Worm (Caenorhabditis elegans) whole organism, young adult: Measurements from ENCODE around the gene srh-181.

ENCODE experiments used
- B0336.3 ChIP-seq: fragments of 200-800 bp; sonication (Bioruptor generic); IDR thresholded peaks from 2 replicates; pipeline ENCODE4 v1.3.6; 2022; ENCODE audit warnings: missing genetic modification characterization, missing compliant biosample characterization
- F37B4.10 ChIP-seq: fragments of 200-800 bp; sonication (Bioruptor generic); IDR thresholded peaks from 2 replicates; pipeline ENCODE4 v1.3.6; 2022; ENCODE audit warnings: missing genetic modification characterization, missing compliant biosample characterization
- F55B11.4 ChIP-seq: sonication (generic microtip); optimal IDR thresholded peaks from 2 replicates; lab custom pipeline; 2016; ENCODE audit warnings: missing compliant biosample characterization, missing genetic modification characterization, borderline replicate concordance; ENCODE audit not compliant: insufficient read depth
- K11D2.4 ChIP-seq: fragments of 200-800 bp; sonication (Bioruptor generic); IDR thresholded peaks from 2 replicates; pipeline ENCODE4 v1.3.6; 2022; ENCODE audit warnings: missing genetic modification reagents, missing genetic modification characterization, missing compliant biosample characterization
- K12H6.12 ChIP-seq: fragments of 200-800 bp; sonication (Bioruptor generic); optimal IDR thresholded peaks from 2 replicates; lab custom pipeline; 2018; ENCODE audit warnings: mild to moderate bottlenecking, missing genetic modification characterization, missing compliant biosample characterization
- Y53G8AR.9 ChIP-seq: fragments of 200-800 bp; sonication (Bioruptor generic); conservative IDR thresholded peaks from 2 replicates; pipeline ENCODE4 v1.3.6; 2022; ENCODE audit warnings: missing genetic modification reagents, missing genetic modification characterization, missing compliant biosample characterization
- Y56A3A.18 ChIP-seq: fragments of 200-800 bp; sonication (Bioruptor generic); IDR thresholded peaks from 2 replicates; pipeline ENCODE4 v1.3.6; 2022; ENCODE audit warnings: missing genetic modification reagents, missing genetic modification characterization, missing compliant biosample characterization
- ZK185.1 ChIP-seq: sonication (generic microtip); optimal IDR thresholded peaks from 2 replicates; lab custom pipeline; 2016; ENCODE audit warnings: mild to moderate bottlenecking, missing genetic modification characterization, missing compliant biosample characterization; ENCODE audit not compliant: poor library complexity, severe bottlenecking
- ama-1 ChIP-seq, 3 experiments: fragments of 150-350 bp in 1 of 3; sonication (generic microtip) in 2 of 3; optimal IDR thresholded peaks; 2 replicates each; lab custom pipeline; 2014 to 2018; ENCODE audit warnings: missing biosample characterization in 2 of 3, missing genetic modification characterization in 2 of 3, missing genetic modification reagents in 2 of 3
- bed-1 ChIP-seq: fragments of 200-800 bp; sonication (Bioruptor generic); IDR thresholded peaks from 2 replicates; pipeline ENCODE4 v1.3.6; 2022; ENCODE audit warnings: missing genetic modification reagents, missing genetic modification characterization, missing compliant biosample characterization
- ceh-27 ChIP-seq: fragments of 200-800 bp; sonication (Bioruptor generic); optimal IDR thresholded peaks from 2 replicates; lab custom pipeline; 2018; ENCODE audit warnings: mild to moderate bottlenecking, missing genetic modification characterization, moderate library complexity, missing compliant biosample characterization
- ceh-79 ChIP-seq: sonication (generic microtip); optimal IDR thresholded peaks from 2 replicates; lab custom pipeline; 2017; ENCODE audit warnings: mild to moderate bottlenecking, missing genetic modification characterization, missing compliant biosample characterization
- dox-1 ChIP-seq: fragments of 200-800 bp; sonication (Bioruptor generic); IDR thresholded peaks from 2 replicates; pipeline ENCODE4 v1.3.6; 2022; ENCODE audit warnings: missing genetic modification reagents, missing genetic modification characterization, missing compliant biosample characterization
- egl-44 ChIP-seq: fragments of 200-800 bp; sonication (Bioruptor generic); IDR thresholded peaks from 2 replicates; pipeline ENCODE4 v1.3.6; 2022; ENCODE audit warnings: missing genetic modification reagents, missing genetic modification characterization, missing compliant biosample characterization
- fkh-3 ChIP-seq: sonication (generic microtip); optimal IDR thresholded peaks from 2 replicates; lab custom pipeline; 2016; ENCODE audit warnings: mild to moderate bottlenecking, missing genetic modification characterization, missing compliant biosample characterization
- hsf-1 ChIP-seq: fragments of 200-800 bp; sonication (Bioruptor generic); IDR thresholded peaks from 2 replicates; pipeline ENCODE4 v1.3.6; 2022; ENCODE audit warnings: missing genetic modification reagents, missing genetic modification characterization, missing compliant biosample characterization
- lin-40 ChIP-seq: sonication (generic microtip); optimal IDR thresholded peaks from 2 replicates; lab custom pipeline; 2016; ENCODE audit warnings: missing genetic modification characterization, mild to moderate bottlenecking, missing compliant biosample characterization, missing genotype, missing genetic modification reagents
- lin-54 ChIP-seq: fragments of 200-800 bp; sonication (Bioruptor generic); optimal IDR thresholded peaks from 2 replicates; lab custom pipeline; 2018; ENCODE audit warnings: mild to moderate bottlenecking, missing genetic modification characterization, missing compliant biosample characterization
- lsy-27 ChIP-seq: sonication (generic microtip); optimal IDR thresholded peaks from 2 replicates; lab custom pipeline; 2017; ENCODE audit warnings: missing genetic modification characterization, mild to moderate bottlenecking, missing compliant biosample characterization, antibody characterized with exemption, missing genotype, borderline replicate concordance; ENCODE audit not compliant: insufficient read depth
- madf-3 ChIP-seq: fragments of 200-800 bp; sonication (Bioruptor generic); IDR thresholded peaks from 2 replicates; pipeline ENCODE4 v1.3.6; 2022; ENCODE audit warnings: missing genetic modification reagents, missing genetic modification characterization, missing compliant biosample characterization
- mcd-1 ChIP-seq: fragments of 200-800 bp; sonication (Bioruptor generic); IDR thresholded peaks from 2 replicates; pipeline ENCODE4 v1.3.6; 2022; ENCODE audit warnings: missing genetic modification reagents, missing genetic modification characterization, missing compliant biosample characterization
- nhr-27 ChIP-seq: fragments of 200-800 bp; sonication (Bioruptor generic); optimal IDR thresholded peaks from 2 replicates; lab custom pipeline; 2018; ENCODE audit warnings: mild to moderate bottlenecking, missing genetic modification characterization, moderate library complexity, missing compliant biosample characterization
- nhr-80 ChIP-seq: sonication (generic microtip); optimal IDR thresholded peaks from 2 replicates; lab custom pipeline; 2016; ENCODE audit warnings: missing genetic modification characterization, missing compliant biosample characterization
- rcor-1 ChIP-seq: fragments of 200-800 bp; sonication (Bioruptor generic); IDR thresholded peaks from 2 replicates; pipeline ENCODE4 v1.3.6; 2022; ENCODE audit warnings: missing genetic modification reagents, missing genetic modification characterization, missing compliant biosample characterization
- somi-1 ChIP-seq: fragments of 200-800 bp; sonication (Bioruptor generic); optimal IDR thresholded peaks from 2 replicates; lab custom pipeline; 2018; ENCODE audit warnings: mild to moderate bottlenecking, missing genetic modification characterization, missing compliant biosample characterization
- tbp1 ChIP-seq: fragments of 200-800 bp; sonication (Bioruptor generic); optimal IDR thresholded peaks from 2 replicates; lab custom pipeline; 2018; ENCODE audit warnings: mild to moderate bottlenecking, missing genetic modification characterization, missing compliant biosample characterization
- unc-130 ChIP-seq: sonication (generic microtip); optimal IDR thresholded peaks from 2 replicates; lab custom pipeline; 2016; ENCODE audit warnings: missing genetic modification reagents, missing genetic modification characterization, missing compliant biosample characterization
- ztf-26 ChIP-seq: sonication (generic microtip); optimal IDR thresholded peaks from 2 replicates; lab custom pipeline; 2017; ENCODE audit warnings: missing genetic modification characterization, missing compliant biosample characterization
- ztf-28 ChIP-seq: fragments of 200-800 bp; sonication (Bioruptor generic); IDR thresholded peaks from 2 replicates; pipeline ENCODE4 v1.3.6; 2022; ENCODE audit warnings: missing genetic modification reagents, missing genetic modification characterization, missing compliant biosample characterization

The srh-181 gene

ce11 chrV:18456574-18456973 lies 17.7 kb upstream of the srh-181 start, which contains the start of gene ZK228.10:
Gene ZK228.10 (plus strand): TSS chrV:18456874.
- TF ChIP-seq ztf-28 (GFP tag; lab: Robert Waterston, UW) (no peak), Y53G8AR.9 (GFP tag; lab: Robert Waterston, UW) (no peak), ZK185.1 (tag; lab: Kevin White, UChicago) (no peak), hsf-1 (GFP tag; lab: Robert Waterston, UW) (no peak), lin-40 (no peak), F37B4.10 (no peak), B0336.3 (GFP tag; lab: Robert Waterston, UW) (no peak), ztf-26 (tag; lab: Kevin White, UChicago) (no peak), mcd-1 (no peak), tbp1 (GFP tag; lab: Kevin White, UChicago) (no peak), somi-1 (GFP tag; lab: Kevin White, UChicago) (no peak), Y56A3A.18 (no peak)

ce11 chrV:18461200-18461728 lies 13.1 kb upstream of the srh-181 start, which contains the start of gene ZK228.3:
Gene ZK228.3 (minus strand): TSS chrV:18461250.
- TF ChIP-seq F55B11.4 (tag; lab: Kevin White, UChicago) (no peak), dox-1 (peak; percentile 9; the same call in 1 of the 2 replicates), rcor-1 (no peak), B0336.3 (GFP tag; lab: Robert Waterston, UW) (no peak), nhr-80 (tag; lab: Kevin White, UChicago) (peak; percentile 79), madf-3 (GFP tag; lab: Robert Waterston, UW) (no peak), K12H6.12 (tag; lab: Kevin White, UChicago) (no peak)

ce11 chrV:18462365-18462837 lies 11.9 kb upstream of the srh-181 start, which contains the start of gene ZK228.4:
Gene ZK228.4 (plus strand): TSS chrV:18462787.
- TF ChIP-seq ama-1 (optimal IDR thresholded peaks at IDR 0.05; lab: Kevin White, UChicago) (no peak), ama-1 (GFP tag; optimal IDR thresholded peaks at IDR 0.05; lab: Kevin White, UChicago) (no peak), nhr-80 (tag; lab: Kevin White, UChicago) (peak; percentile 38)

ce11 chrV:18468097-18468496 lies 6.2 kb upstream of the srh-181 start, which contains the start of gene ZK228.13:
Gene ZK228.13 (minus strand): TSS chrV:18468197.
- TF ChIP-seq ztf-28 (GFP tag; lab: Robert Waterston, UW) (no peak), K11D2.4 (GFP tag; lab: Robert Waterston, UW) (no peak), ceh-79 (tag; lab: Kevin White, UChicago) (no peak), egl-44 (no peak), fkh-3 (tag; lab: Kevin White, UChicago) (no peak), bed-1 (GFP tag; lab: Robert Waterston, UW) (no peak), rcor-1 (no peak)
- TF ChIP-seq, all 124 proteins: peak for 0

ce11 chrV:18473415-18473814 lies 908 bp upstream of the srh-181 start, which contains the start of gene srh-182:
Gene srh-182 (minus strand): TSS chrV:18473515.
- TF ChIP-seq unc-130 (GFP tag; lab: Kevin White, UChicago) = no peak
- TF ChIP-seq mcd-1 = no peak
- TF ChIP-seq tbp1 (GFP tag; lab: Kevin White, UChicago) = no peak
- TF ChIP-seq lsy-27 (tag; lab: Kevin White, UChicago) = no peak
- TF ChIP-seq lin-54 (GFP tag; lab: Kevin White, UChicago) = no peak
- TF ChIP-seq ceh-27 = no peak
- TF ChIP-seq nhr-27 (tag; lab: Kevin White, UChicago) = no peak
- no peak for TF ChIP-seq B0336.3 (GFP tag; lab: Robert Waterston, UW)
